Worm (Caenorhabditis elegans) whole organism, L3 larva: ENCODE measurements around the gene ZK930.7.

Source experiments
- ama-1 ChIP-seq: fragments of 150-350 bp; optimal IDR thresholded peaks from 2 replicates; lab custom pipeline; 2018
- ceh-28 ChIP-seq: fragments of 150-350 bp; optimal IDR thresholded peaks from 2 replicates; lab custom pipeline; 2014; ENCODE audit warnings: missing biosample characterization, missing genetic modification reagents, missing genetic modification characterization
- ceh-9 ChIP-seq: sonication (generic microtip); optimal IDR thresholded peaks from 2 replicates; lab custom pipeline; 2018; ENCODE audit warnings: missing biosample characterization, missing genetic modification characterization
- eor-1 ChIP-seq, 2 experiments: fragments of 150-350 bp; optimal IDR thresholded peaks; 2 replicates each; lab custom pipeline; 2014 to 2018; ENCODE audit warnings: missing biosample characterization in 2 of 2, missing genetic modification characterization in 2 of 2
- fkh-10 ChIP-seq: sonication (generic microtip); optimal IDR thresholded peaks from 2 replicates; lab custom pipeline; 2017; ENCODE audit warnings: missing biosample characterization, missing genetic modification reagents, missing genetic modification characterization
- fos-1 ChIP-seq: fragments of 150-350 bp; optimal IDR thresholded peaks from 2 replicates; lab custom pipeline; 2014; ENCODE audit warnings: missing biosample characterization, missing genetic modification characterization
- hmg-11 ChIP-seq: sonication (generic microtip); optimal IDR thresholded peaks from 2 replicates; lab custom pipeline; 2016; ENCODE audit warnings: missing genetic modification characterization, missing compliant biosample characterization
- jun-1 ChIP-seq: fragments of 150-350 bp; optimal IDR thresholded peaks from 2 replicates; lab custom pipeline; 2014; ENCODE audit warnings: missing biosample characterization, missing genetic modification reagents, missing genetic modification characterization
- lin-15B ChIP-seq: fragments of 150-350 bp; optimal IDR thresholded peaks from 2 replicates; lab custom pipeline; 2014; ENCODE audit warnings: missing biosample characterization, missing genetic modification characterization
- lin-39 ChIP-seq: fragments of 150-350 bp; optimal IDR thresholded peaks from 2 replicates; lab custom pipeline; 2018; ENCODE audit warnings: missing biosample characterization, missing genetic modification reagents, missing genetic modification characterization
- lsy-12 ChIP-seq: sonication (generic microtip); optimal IDR thresholded peaks from 2 replicates; lab custom pipeline; 2016; ENCODE audit warnings: mild to moderate bottlenecking, missing genetic modification characterization, missing compliant biosample characterization
- mdl-1 ChIP-seq: fragments of 150-350 bp; optimal IDR thresholded peaks from 2 replicates; lab custom pipeline; 2014; ENCODE audit warnings: missing biosample characterization, missing genetic modification characterization
- nfya-1 ChIP-seq: sonication (generic microtip); optimal IDR thresholded peaks from 2 replicates; lab custom pipeline; 2017; ENCODE audit warnings: missing genetic modification characterization, mild to moderate bottlenecking, missing compliant biosample characterization, antibody characterized with exemption, moderate library complexity; ENCODE audit not compliant: insufficient read depth
- nhr-12 ChIP-seq: fragments of 150-350 bp; optimal IDR thresholded peaks from 2 replicates; lab custom pipeline; 2014; ENCODE audit warnings: missing biosample characterization, missing genetic modification characterization
- nhr-23 ChIP-seq: fragments of 150-350 bp; optimal IDR thresholded peaks from 2 replicates; lab custom pipeline; 2014; ENCODE audit warnings: missing biosample characterization, missing genetic modification reagents, missing genetic modification characterization
- nhr-237 ChIP-seq: fragments of 150-350 bp; optimal IDR thresholded peaks from 2 replicates; lab custom pipeline; 2014; ENCODE audit warnings: missing biosample characterization, missing genetic modification characterization
- nhr-28 ChIP-seq: fragments of 150-350 bp; optimal IDR thresholded peaks from 2 replicates; lab custom pipeline; 2014; ENCODE audit warnings: missing biosample characterization, missing genetic modification characterization
- nhr-67 ChIP-seq: fragments of 150-350 bp; optimal IDR thresholded peaks from 2 replicates; lab custom pipeline; 2014; ENCODE audit warnings: missing biosample characterization, missing genetic modification characterization
- pha-4 ChIP-seq: fragments of 150-350 bp; optimal IDR thresholded peaks from 2 replicates; lab custom pipeline; 2014; ENCODE audit warnings: missing biosample characterization, missing genetic modification reagents, missing genetic modification characterization
- pqm-1 ChIP-seq: fragments of 150-350 bp; optimal IDR thresholded peaks from 2 replicates; lab custom pipeline; 2017; ENCODE audit warnings: missing biosample characterization, missing genetic modification characterization, inconsistent platforms
- tbx-2 ChIP-seq: sonication (generic microtip); optimal IDR thresholded peaks from 2 replicates; lab custom pipeline; 2016; ENCODE audit warnings: mild to moderate bottlenecking, missing genetic modification characterization, missing compliant biosample characterization
- unc-39 ChIP-seq: sonication (generic microtip); optimal IDR thresholded peaks from 4 replicates; lab custom pipeline; 2017; ENCODE audit warnings: missing biosample characterization, missing genetic modification characterization

Gene ZK930.7

ce11 chrII:11962083-11962482 lies 47.7 kb downstream of the ZK930.7 start, which contains the start of the genes W03C9.1 and W03C9.2:
Gene W03C9.1 (minus strand): TSS chrII:11962128.
Gene W03C9.2 (plus strand): TSS chrII:11962368.
- no peak for TF ChIP-seq hmg-11 (tag; lab: Kevin White, UChicago)
- no peak for TF ChIP-seq pqm-1 (tag; lab: Kevin White, UChicago)
- no peak for TF ChIP-seq nhr-12 (tag; lab: Kevin White, UChicago)
- no peak for TF ChIP-seq tbx-2 (tag; lab: Kevin White, UChicago)
- TF ChIP-seq lin-15B (tag; lab: Kevin White, UChicago), result peak; percentile 11
- TF ChIP-seq unc-39 (tag; lab: Kevin White, UChicago), result no peak

- TF ChIP-seq unc-39 (tag; lab: Kevin White, UChicago), result no peak
- no peak for TF ChIP-seq ama-1 (lab: Kevin White, UChicago)
- no peak for TF ChIP-seq hmg-11 (tag; lab: Kevin White, UChicago)
- TF ChIP-seq nfya-1 (tag; lab: Kevin White, UChicago), result peak; percentile 79
- no peak for TF ChIP-seq fkh-10
- no peak for TF ChIP-seq jun-1 (tag; lab: Kevin White, UChicago)
- no peak for TF ChIP-seq nhr-28
These were observed 48.8 kb downstream of the ZK930.7 start for ce11 chrII:11963132-11963630.

ce11 chrII:11964847-11965246 lies 50.4 kb downstream of the ZK930.7 start:
- TF ChIP-seq fos-1 (tag; lab: Kevin White, UChicago) (no peak), unc-39 (tag; lab: Kevin White, UChicago) (no peak), pha-4 (tag; lab: Kevin White, UChicago) (no peak), mdl-1 (tag; lab: Kevin White, UChicago) (no peak), ceh-28 (tag; lab: Kevin White, UChicago) (no peak), eor-1 (tag; optimal IDR thresholded peaks at IDR 0.05; lab: Kevin White, UChicago) (no peak), lin-39 (tag; lab: Kevin White, UChicago) (no peak), nhr-23 (tag; lab: Kevin White, UChicago) (no peak), lsy-12 (tag; lab: Kevin White, UChicago) (peak; percentile 10), nhr-28 (no peak), ceh-9 (tag; lab: Kevin White, UChicago) (no peak), nhr-237 (tag; lab: Kevin White, UChicago) (no peak), ama-1 (lab: Kevin White, UChicago) (peak; percentile 65), nhr-67 (tag; lab: Kevin White, UChicago) (no peak)
